Worm (Caenorhabditis elegans) whole organism, L4/young adult: Measurements from ENCODE around the gene B0495.7.

Experiments
- W03F9.2 ChIP-seq: fragments of 150-350 bp; optimal IDR thresholded peaks from 2 replicates; lab custom pipeline; 2014; ENCODE audit warnings: missing biosample characterization, missing genetic modification characterization
- him-1 ChIP-seq: sonication (generic microtip); optimal IDR thresholded peaks from 2 replicates; lab custom pipeline; 2016; ENCODE audit warnings: missing genotype, missing genetic modification reagents, missing genetic modification characterization, missing compliant biosample characterization

DNA sequence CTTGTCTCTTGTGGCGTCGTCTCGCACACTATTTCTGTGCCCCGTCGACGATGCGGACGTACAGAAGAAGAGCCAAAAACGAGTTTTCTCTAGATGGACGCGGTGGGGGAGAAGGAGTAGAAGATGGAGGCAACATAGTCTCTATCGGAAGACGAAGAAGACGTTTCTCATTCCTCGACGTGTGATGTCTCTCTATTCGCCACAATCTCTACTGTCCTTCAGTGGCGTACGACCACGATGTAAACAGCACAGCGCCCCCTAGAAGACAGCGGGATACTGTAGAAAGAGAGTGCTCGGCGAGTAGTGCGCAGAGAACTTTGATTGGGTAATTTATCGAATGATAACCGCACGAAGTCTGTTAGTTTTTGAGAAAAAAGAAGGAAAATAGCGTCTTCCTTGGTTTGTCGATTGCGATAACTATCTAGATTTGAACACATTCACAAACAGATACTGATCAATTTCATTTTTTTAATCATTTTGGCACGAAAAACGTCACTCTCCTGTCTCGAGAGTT is 25.5 kb downstream of the B0495.7 start:
- no peak for TF ChIP-seq him-1 (tag; lab: Kevin White, UChicago)
- TF ChIP-seq W03F9.2 (tag; lab: Kevin White, UChicago) = no peak
